Worm (Caenorhabditis elegans): ENCODE results near the gene clh-2.

Gene clh-2

ce11 chrII:11418476-11418875, 66.8 kb downstream of the clh-2 start:
- TF ChIP-seq ama-1 (optimal IDR thresholded peaks at IDR 0.05) (no peak), hmbx-1 (tag; optimal IDR thresholded peaks at IDR 0.05) (no peak), tbx-37 (GFP tag; conservative IDR thresholded peaks at IDR 0.05) (no peak), sea-1 (GFP tag; conservative IDR thresholded peaks at IDR 0.05) (no peak), F13C5.2 (tag; optimal IDR thresholded peaks at IDR 0.05) (no peak), tbx-11 (GFP tag; IDR thresholded peaks at IDR 0.05) (no peak), pes-1 (GFP tag; IDR thresholded peaks at IDR 0.05) (no peak), ets-7 (tag; optimal IDR thresholded peaks at IDR 0.05) (no peak), ceh-36 (tag; optimal IDR thresholded peaks at IDR 0.05) (no peak), hmg-4 (GFP tag; optimal IDR thresholded peaks at IDR 0.05) (no peak), hnd-1 (tag; optimal IDR thresholded peaks at IDR 0.05) (no peak), B0310.2 (tag; optimal IDR thresholded peaks at IDR 0.05) (no peak), ceh-13 (GFP tag; optimal IDR thresholded peaks at IDR 0.05) (no peak)
